Worm (Caenorhabditis elegans) whole organism, early embryonic: ENCODE data around the gene T25D1.1.

Source experiments
- B0310.2 ChIP-seq: sonication (generic microtip); optimal IDR thresholded peaks from 2 replicates; lab custom pipeline; 2016; ENCODE audit warnings: mild to moderate bottlenecking, missing genetic modification characterization, missing compliant biosample characterization
- aly-1 ChIP-seq: sonication (generic microtip); optimal IDR thresholded peaks from 2 replicates; lab custom pipeline; 2016; ENCODE audit warnings: missing genetic modification characterization, missing compliant biosample characterization
- ama-1 ChIP-seq: fragments of 150-350 bp; optimal IDR thresholded peaks from 2 replicates; lab custom pipeline; 2014
- ceh-36 ChIP-seq: sonication (generic microtip); optimal IDR thresholded peaks from 2 replicates; lab custom pipeline; 2016; ENCODE audit warnings: missing genetic modification characterization, inconsistent platforms, missing compliant biosample characterization
- ets-7 ChIP-seq: sonication (generic microtip); optimal IDR thresholded peaks from 2 replicates; lab custom pipeline; 2016; ENCODE audit warnings: missing genotype, missing genetic modification characterization, missing compliant biosample characterization
- flt-1 ChIP-seq: fragments of 200-800 bp; sonication (Bioruptor generic); IDR thresholded peaks from 2 replicates; pipeline ENCODE4 v1.3.6; 2022; ENCODE audit warnings: missing genetic modification characterization, missing compliant biosample characterization
- hmbx-1 ChIP-seq: sonication (generic microtip); optimal IDR thresholded peaks from 2 replicates; lab custom pipeline; 2016; ENCODE audit warnings: mild to moderate bottlenecking, missing genetic modification characterization, missing compliant biosample characterization
- hmg-4 ChIP-seq: fragments of 200-800 bp; sonication (Bioruptor generic); optimal IDR thresholded peaks from 2 replicates; lab custom pipeline; 2018; ENCODE audit warnings: mild to moderate bottlenecking, missing genetic modification characterization, missing compliant biosample characterization
- hnd-1 ChIP-seq: sonication (generic microtip); optimal IDR thresholded peaks from 2 replicates; lab custom pipeline; 2016; ENCODE audit warnings: missing genetic modification characterization, missing compliant biosample characterization
- pes-1 ChIP-seq: fragments of 200-800 bp; sonication (Bioruptor generic); IDR thresholded peaks from 2 replicates; pipeline ENCODE4 v1.3.6; 2022; ENCODE audit warnings: missing genetic modification reagents, missing genetic modification characterization, missing compliant biosample characterization
- scrt-1 ChIP-seq: fragments of 200-800 bp; sonication (Bioruptor generic); IDR thresholded peaks from 2 replicates; pipeline ENCODE4 v1.3.6; 2022; ENCODE audit warnings: missing genetic modification characterization, missing compliant biosample characterization
- sea-1 ChIP-seq: fragments of 200-800 bp; sonication (Bioruptor generic); conservative IDR thresholded peaks from 2 replicates; pipeline ENCODE4 v1.3.6; 2022; ENCODE audit warnings: missing genetic modification characterization, missing compliant biosample characterization
- tbx-11 ChIP-seq: fragments of 200-800 bp; sonication (Bioruptor generic); IDR thresholded peaks from 2 replicates; pipeline ENCODE4 v1.3.6; 2022; ENCODE audit warnings: missing genetic modification characterization, missing compliant biosample characterization
- tra-4 ChIP-seq: sonication (generic microtip); optimal IDR thresholded peaks from 2 replicates; lab custom pipeline; 2017; ENCODE audit warnings: missing genetic modification characterization, missing compliant biosample characterization

- no peak for TF ChIP-seq hmbx-1 (tag; lab: Kevin White, UChicago)
- no peak for TF ChIP-seq hnd-1 (tag; lab: Kevin White, UChicago)
- no peak for TF ChIP-seq pes-1 (GFP tag; lab: Robert Waterston, UW)
- no peak for TF ChIP-seq ama-1 (lab: Kevin White, UChicago)
- no peak for TF ChIP-seq flt-1
- no peak for TF ChIP-seq tbx-11 (GFP tag; lab: Robert Waterston, UW)
- no peak for TF ChIP-seq ets-7
- no peak for TF ChIP-seq ceh-36
- TF ChIP-seq aly-1: no peak
- no peak for TF ChIP-seq scrt-1 (GFP tag; lab: Robert Waterston, UW)
- TF ChIP-seq tra-4 (tag; lab: Kevin White, UChicago): no peak
- no peak for TF ChIP-seq hmg-4 (GFP tag; lab: Kevin White, UChicago)
- TF ChIP-seq B0310.2 (tag; lab: Kevin White, UChicago): no peak
- no peak for TF ChIP-seq sea-1
Measured at ce11 chrX:16534564-16534963, 14.9 kb downstream of the T25D1.1 start.
